Fruit fly (Drosophila melanogaster) whole organism, adult: ENCODE results near the gene Obp99a.

ENCODE experiments used
- CG11617 ChIP-seq: fragments of 200-800 bp; sonication (Bioruptor generic); optimal IDR thresholded peaks from 2 replicates; lab custom pipeline; 2017; ENCODE audit warnings: mild to moderate bottlenecking, missing biosample characterization, missing genetic modification reagents, missing genetic modification characterization
- CG12768 ChIP-seq: fragments of 200-800 bp; sonication (Bioruptor generic); optimal IDR thresholded peaks from 2 replicates; lab custom pipeline; 2017; ENCODE audit warnings: missing biosample characterization, missing genetic modification characterization, mild to moderate bottlenecking, moderate library complexity, missing genetic modification reagents
- CG14711 ChIP-seq: fragments of 200-800 bp; sonication (Bioruptor generic); optimal IDR thresholded peaks from 2 replicates; lab custom pipeline; 2018; ENCODE audit warnings: missing biosample characterization, mild to moderate bottlenecking, missing genetic modification characterization, moderate library complexity
- CG1620 ChIP-seq: fragments of 200-800 bp; sonication (Bioruptor generic); optimal IDR thresholded peaks from 2 replicates; lab custom pipeline; 2016; ENCODE audit warnings: missing biosample characterization, missing genetic modification characterization
- CG5204 ChIP-seq: fragments of 200-800 bp; sonication (Bioruptor generic); optimal IDR thresholded peaks from 2 replicates; lab custom pipeline; 2016; ENCODE audit warnings: missing biosample characterization, missing genetic modification characterization
- CG7101 ChIP-seq: fragments of 200-800 bp; sonication (Bioruptor generic); optimal IDR thresholded peaks from 2 replicates; lab custom pipeline; 2018; ENCODE audit warnings: missing biosample characterization, mild to moderate bottlenecking, missing genetic modification characterization, moderate library complexity
- Mnt ChIP-seq: fragments of 200-800 bp; sonication (Bioruptor generic); optimal IDR thresholded peaks from 2 replicates; lab custom pipeline; 2016; ENCODE audit warnings: missing biosample characterization, mild to moderate bottlenecking, missing genetic modification characterization
- bab1 ChIP-seq: fragments of 200-800 bp; sonication (Bioruptor generic); optimal IDR thresholded peaks from 3 replicates; lab custom pipeline; 2019; ENCODE audit warnings: missing biosample characterization, mild to moderate bottlenecking, missing genetic modification characterization, moderate library complexity
- cic ChIP-seq: fragments of 200-800 bp; sonication (Bioruptor generic); optimal IDR thresholded peaks from 2 replicates; lab custom pipeline; 2017; ENCODE audit warnings: missing biosample characterization, mild to moderate bottlenecking, missing genetic modification characterization, moderate library complexity
- kay ChIP-seq: fragments of 200-800 bp; sonication (Bioruptor generic); peaks from one replicate; lab custom pipeline; 2016; ENCODE audit warnings: missing biosample characterization, missing genetic modification characterization, borderline replicate concordance
- pad ChIP-seq: fragments of 200-800 bp; sonication (Bioruptor generic); optimal IDR thresholded peaks from 3 replicates; lab custom pipeline; 2017; ENCODE audit warnings: missing biosample characterization, missing genetic modification characterization, mild to moderate bottlenecking, moderate library complexity, missing genetic modification reagents
- toe ChIP-seq: fragments of 200-800 bp; sonication (Bioruptor generic); optimal IDR thresholded peaks from 2 replicates; lab custom pipeline; 2016; ENCODE audit warnings: missing biosample characterization, missing genetic modification characterization

DNA sequence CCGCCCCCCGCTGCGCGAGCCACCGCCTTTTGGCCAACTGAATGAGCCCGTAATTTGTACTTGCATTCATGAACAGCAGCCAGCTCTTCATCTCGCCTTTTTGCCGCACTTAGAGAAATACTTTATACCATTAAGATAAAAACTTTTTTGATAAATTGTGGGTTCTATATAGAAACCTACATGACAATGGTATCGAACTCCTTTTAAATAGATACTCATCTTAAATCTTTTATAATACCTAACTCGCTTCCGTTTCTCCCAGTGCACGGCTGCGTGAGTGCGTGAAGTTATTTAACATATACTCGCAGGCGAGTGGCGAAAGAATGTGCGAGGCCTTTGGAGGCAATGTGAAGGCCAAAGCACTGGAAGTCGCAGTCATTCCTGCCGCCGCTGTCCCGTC is 45.6 kb upstream of the Obp99a start:
- TF ChIP-seq kay (GFP tag; lab: Kevin White, UChicago) = no peak
- no peak for TF ChIP-seq bab1 (GFP tag; lab: Kevin White, UChicago)
- no peak for TF ChIP-seq CG5204 (GFP tag; lab: Kevin White, UChicago)
- TF ChIP-seq toe (GFP tag; lab: Kevin White, UChicago) = peak; percentile 7
- TF ChIP-seq cic (GFP tag; lab: Kevin White, UChicago) = no peak
- TF ChIP-seq CG11617 (GFP tag; lab: Kevin White, UChicago) = no peak
- TF ChIP-seq CG1620 (GFP tag; lab: Kevin White, UChicago) = no peak
- TF ChIP-seq Mnt (GFP tag; lab: Kevin White, UChicago) = no peak
- TF ChIP-seq pad (GFP tag; lab: Kevin White, UChicago) = no peak
- no peak for TF ChIP-seq CG14711
- TF ChIP-seq CG12768 (GFP tag; lab: Kevin White, UChicago) = no peak
- TF ChIP-seq CG7101 (tag; lab: Kevin White, UChicago) = no peak
